Fruit fly (Drosophila melanogaster) whole organism, embryonic: ENCODE measurements around the gene CG5715.
A peak's percentile ranks its signal among the peaks of the same experiment; 100 is the strongest.

Source experiments
- Atf3 ChIP-seq: fragments of 200-800 bp; sonication (Bioruptor generic); optimal IDR thresholded peaks from 3 replicates; lab custom pipeline; 2016; ENCODE audit warnings: missing biosample characterization, missing genetic modification characterization
- Atf6 ChIP-seq: fragments of 200-800 bp; sonication (Bioruptor generic); IDR thresholded peaks from 2 replicates; pipeline ENCODE4 v1.3.6; 2022; ENCODE audit warnings: missing biosample characterization, missing genetic modification characterization
- Blimp-1 ChIP-seq: fragments of 200-800 bp; sonication (Bioruptor generic); optimal IDR thresholded peaks from 3 replicates; lab custom pipeline; 2018; ENCODE audit warnings: missing biosample characterization, missing genetic modification characterization, mild to moderate bottlenecking, moderate library complexity, missing genetic modification reagents
- CG1024 ChIP-seq: fragments of 200-800 bp; sonication (Bioruptor generic); IDR thresholded peaks from 2 replicates; pipeline ENCODE4 v1.3.6; 2022; ENCODE audit warnings: missing biosample characterization, missing genetic modification characterization
- CG10267 ChIP-seq: fragments of 200-800 bp; sonication (Bioruptor generic); optimal IDR thresholded peaks from 2 replicates; lab custom pipeline; 2018; ENCODE audit warnings: missing biosample characterization, mild to moderate bottlenecking, missing genetic modification characterization, moderate library complexity
- CG10321 ChIP-seq: fragments of 200-800 bp; sonication (Bioruptor generic); IDR thresholded peaks from 2 replicates; pipeline ENCODE4 v1.3.6; 2022; ENCODE audit warnings: missing biosample characterization, missing genetic modification characterization
- CG10979 ChIP-seq: fragments of 200-800 bp; sonication (Bioruptor generic); optimal IDR thresholded peaks from 2 replicates; lab custom pipeline; 2018; ENCODE audit warnings: missing biosample characterization, mild to moderate bottlenecking, missing genetic modification characterization, moderate library complexity
- CG11247 ChIP-seq: fragments of 200-800 bp; sonication (Bioruptor generic); IDR thresholded peaks from 2 replicates; pipeline ENCODE4 v1.3.6; 2022; ENCODE audit warnings: missing biosample characterization, missing genetic modification characterization
- CG12104 ChIP-seq: fragments of 200-800 bp; sonication (Bioruptor generic); optimal IDR thresholded peaks from 3 replicates; lab custom pipeline; 2016; ENCODE audit warnings: missing biosample characterization, missing genetic modification characterization
- CG12391 ChIP-seq: fragments of 200-800 bp; sonication (Bioruptor generic); optimal IDR thresholded peaks from 3 replicates; lab custom pipeline; 2018; ENCODE audit warnings: missing biosample characterization, mild to moderate bottlenecking, missing genetic modification characterization, moderate library complexity
- CG12942 ChIP-seq: fragments of 200-800 bp; sonication (Bioruptor generic); optimal IDR thresholded peaks from 3 replicates; lab custom pipeline; 2016; ENCODE audit warnings: missing biosample characterization, missing genetic modification characterization
- CG13775 ChIP-seq: fragments of 200-800 bp; sonication (Bioruptor generic); optimal IDR thresholded peaks from 3 replicates; lab custom pipeline; 2017; ENCODE audit warnings: missing biosample characterization, mild to moderate bottlenecking, missing genetic modification characterization
- CG14441 ChIP-seq: fragments of 200-800 bp; sonication (Bioruptor generic); IDR thresholded peaks from 2 replicates; pipeline ENCODE4 v1.3.6; 2022; ENCODE audit warnings: missing biosample characterization, missing genetic modification characterization
- CG14965 ChIP-seq: fragments of 200-800 bp; sonication (Bioruptor generic); optimal IDR thresholded peaks from 2 replicates; lab custom pipeline; 2016; ENCODE audit warnings: missing biosample characterization, missing genetic modification characterization, borderline replicate concordance
- CG16779 ChIP-seq: fragments of 200-800 bp; sonication (Bioruptor generic); IDR thresholded peaks from 2 replicates; pipeline ENCODE4 v1.3.6; 2022; ENCODE audit warnings: missing biosample characterization, missing genetic modification characterization
- CG2875 ChIP-seq: fragments of 200-800 bp; sonication (Bioruptor generic); optimal IDR thresholded peaks from 2 replicates; lab custom pipeline; 2017; ENCODE audit warnings: missing biosample characterization, mild to moderate bottlenecking, missing genetic modification characterization, missing genetic modification reagents
- CG33557 ChIP-seq: fragments of 200-800 bp; sonication (Bioruptor generic); optimal IDR thresholded peaks from 2 replicates; lab custom pipeline; 2019; ENCODE audit warnings: missing biosample characterization, mild to moderate bottlenecking, missing genetic modification characterization, moderate library complexity
- CG3407 ChIP-seq: fragments of 200-800 bp; sonication (Bioruptor generic); optimal IDR thresholded peaks from 2 replicates; lab custom pipeline; 2018; ENCODE audit warnings: missing biosample characterization, mild to moderate bottlenecking, missing genetic modification characterization
- CG3838 ChIP-seq: fragments of 200-800 bp; sonication (Bioruptor generic); optimal IDR thresholded peaks from 3 replicates; lab custom pipeline; 2016; ENCODE audit warnings: missing biosample characterization, missing genetic modification characterization
- CG6765 ChIP-seq: fragments of 200-800 bp; sonication (Bioruptor generic); optimal IDR thresholded peaks from 3 replicates; lab custom pipeline; 2017; ENCODE audit warnings: missing biosample characterization, mild to moderate bottlenecking, missing genetic modification characterization
- CG6854 ChIP-seq: fragments of 200-800 bp; sonication (Bioruptor generic); optimal IDR thresholded peaks from 3 replicates; lab custom pipeline; 2017; ENCODE audit warnings: missing biosample characterization, mild to moderate bottlenecking, missing genetic modification characterization
- CG7786 ChIP-seq: fragments of 200-800 bp; sonication (Bioruptor generic); optimal IDR thresholded peaks from 2 replicates; lab custom pipeline; 2016; ENCODE audit warnings: missing biosample characterization, missing genetic modification characterization
- CG8388 ChIP-seq: fragments of 200-800 bp; sonication (Bioruptor generic); optimal IDR thresholded peaks from 2 replicates; lab custom pipeline; 2019; ENCODE audit warnings: missing biosample characterization, mild to moderate bottlenecking, missing genetic modification characterization, moderate library complexity
- CG9817 ChIP-seq: fragments of 200-800 bp; sonication (Bioruptor generic); optimal IDR thresholded peaks from 2 replicates; lab custom pipeline; 2018; ENCODE audit warnings: missing biosample characterization, mild to moderate bottlenecking, missing genetic modification characterization, moderate library complexity
- Doc2 ChIP-seq: fragments of 200-800 bp; sonication (Bioruptor generic); IDR thresholded peaks from 2 replicates; pipeline ENCODE4 v1.3.6; 2022; ENCODE audit warnings: missing biosample characterization, missing genetic modification characterization
- Elba2 ChIP-seq: fragments of 200-800 bp; sonication (Bioruptor generic); optimal IDR thresholded peaks from 3 replicates; lab custom pipeline; 2016; ENCODE audit warnings: missing biosample characterization, missing genetic modification characterization
- Gsc ChIP-seq: fragments of 200-800 bp; sonication (Bioruptor generic); IDR thresholded peaks from 2 replicates; pipeline ENCODE4 v1.3.6; 2022; ENCODE audit warnings: missing biosample characterization, missing genetic modification characterization
- H2.0 ChIP-seq: fragments of 200-800 bp; sonication (Bioruptor generic); IDR thresholded peaks from 2 replicates; pipeline ENCODE4 v1.3.6; 2022; ENCODE audit warnings: missing biosample characterization, missing genetic modification characterization
- HLH3B ChIP-seq: fragments of 200-800 bp; sonication (Bioruptor generic); IDR thresholded peaks from 2 replicates; pipeline ENCODE4 v1.3.6; 2022; ENCODE audit warnings: missing biosample characterization, missing genetic modification characterization
- Hey ChIP-seq: fragments of 200-800 bp; sonication (Bioruptor generic); optimal IDR thresholded peaks from 3 replicates; lab custom pipeline; 2018; ENCODE audit warnings: missing biosample characterization, mild to moderate bottlenecking, missing genetic modification characterization
- Hr51 ChIP-seq, 2 experiments: fragments of 200-800 bp; sonication (Bioruptor generic); optimal IDR thresholded peaks; 2 replicates in 1 of 2; 3 replicates in 1 of 2; lab custom pipeline; 2016 to 2018; ENCODE audit warnings: missing biosample characterization in 2 of 2, missing genetic modification characterization in 2 of 2, mild to moderate bottlenecking in 1 of 2, moderate library complexity in 1 of 2
- Med ChIP-seq: fragments of 200-800 bp; sonication (Bioruptor generic); peaks from one replicate; lab custom pipeline; 2016; ENCODE audit warnings: missing biosample characterization, missing genetic modification characterization, mild to moderate bottlenecking, inconsistent platforms, moderate library complexity
- Mes4 ChIP-seq: fragments of 200-800 bp; sonication (Bioruptor generic); optimal IDR thresholded peaks from 2 replicates; lab custom pipeline; 2016; ENCODE audit warnings: missing biosample characterization, missing genetic modification characterization
- NC2β ChIP-seq: fragments of 200-800 bp; sonication (Bioruptor generic); optimal IDR thresholded peaks from 2 replicates; lab custom pipeline; 2016; ENCODE audit warnings: missing biosample characterization, missing genetic modification characterization
- Pdp1 ChIP-seq, 2 experiments: fragments of 200-800 bp; sonication (Bioruptor generic); optimal IDR thresholded peaks; 3 replicates each; lab custom pipeline; 2016; ENCODE audit warnings: missing biosample characterization in 2 of 2, missing genetic modification characterization in 2 of 2, mild to moderate bottlenecking in 1 of 2, moderate library complexity in 1 of 2
- Tbp ChIP-seq: fragments of >200 bp; optimal IDR thresholded peaks from 2 replicates; lab custom pipeline; 2018; ENCODE audit warnings: missing biosample characterization, missing genetic modification characterization
- YL-1 ChIP-seq: fragments of 200-800 bp; sonication (Bioruptor generic); optimal IDR thresholded peaks from 3 replicates; lab custom pipeline; 2017; ENCODE audit warnings: missing biosample characterization, mild to moderate bottlenecking, missing genetic modification characterization
- abd-A ChIP-seq: fragments of 200-800 bp; sonication (Bioruptor generic); optimal IDR thresholded peaks from 3 replicates; lab custom pipeline; 2019; ENCODE audit warnings: missing biosample characterization, mild to moderate bottlenecking, missing genetic modification characterization, moderate library complexity
- chm ChIP-seq: fragments of 200-800 bp; sonication (Bioruptor generic); IDR thresholded peaks from 2 replicates; pipeline ENCODE4 v1.3.6; 2022; ENCODE audit warnings: missing biosample characterization, missing genetic modification characterization
- chn ChIP-seq: fragments of 200-800 bp; sonication (Bioruptor generic); optimal IDR thresholded peaks from 2 replicates; lab custom pipeline; 2016; ENCODE audit warnings: missing biosample characterization, missing genetic modification characterization
- dmrt11E ChIP-seq: fragments of 200-800 bp; sonication (Bioruptor generic); optimal IDR thresholded peaks from 3 replicates; lab custom pipeline; 2018; ENCODE audit warnings: missing biosample characterization, mild to moderate bottlenecking, missing genetic modification characterization, moderate library complexity
- esg ChIP-seq: fragments of 200-800 bp; sonication (Bioruptor generic); conservative IDR thresholded peaks from 2 replicates; pipeline ENCODE4 v1.3.6; 2022; ENCODE audit warnings: missing biosample characterization, missing genetic modification characterization
- hbn ChIP-seq: fragments of 200-800 bp; sonication (Bioruptor generic); IDR thresholded peaks from 2 replicates; pipeline ENCODE4 v1.3.6; 2022; ENCODE audit warnings: missing biosample characterization, missing genetic modification characterization; ENCODE audit not compliant: partially characterized antibody
- lilli ChIP-seq: fragments of 200-800 bp; sonication (Bioruptor generic); optimal IDR thresholded peaks from 3 replicates; lab custom pipeline; 2016; ENCODE audit warnings: missing biosample characterization, missing genetic modification characterization
- nerfin-2 ChIP-seq: fragments of 200-800 bp; sonication (Bioruptor generic); IDR thresholded peaks from 2 replicates; pipeline ENCODE4 v1.3.6; 2022; ENCODE audit warnings: missing biosample characterization, missing genetic modification characterization; ENCODE audit not compliant: partially characterized antibody
- nom ChIP-seq: fragments of 200-800 bp; sonication (Bioruptor generic); optimal IDR thresholded peaks from 2 replicates; lab custom pipeline; 2017; ENCODE audit warnings: missing biosample characterization, missing genetic modification characterization, mild to moderate bottlenecking, moderate library complexity, missing genetic modification reagents
- psq ChIP-seq: fragments of 200-800 bp; sonication (Bioruptor generic); optimal IDR thresholded peaks from 2 replicates; lab custom pipeline; 2017; ENCODE audit warnings: missing biosample characterization, missing genetic modification characterization
- repo ChIP-seq: fragments of 200-800 bp; sonication (Bioruptor generic); optimal IDR thresholded peaks from 2 replicates; lab custom pipeline; 2016; ENCODE audit warnings: missing biosample characterization, missing genetic modification characterization
- sim ChIP-seq: fragments of 200-800 bp; sonication (Bioruptor generic); IDR thresholded peaks from 2 replicates; pipeline ENCODE4 v1.3.6; 2022; ENCODE audit warnings: missing biosample characterization, missing genetic modification characterization
- sob ChIP-seq: fragments of 200-800 bp; sonication (Bioruptor generic); IDR thresholded peaks from 2 replicates; pipeline ENCODE4 v1.3.6; 2022; ENCODE audit warnings: missing biosample characterization, missing genetic modification characterization
- vfl ChIP-seq: fragments of 200-800 bp; sonication (Bioruptor generic); optimal IDR thresholded peaks from 2 replicates; lab custom pipeline; 2016; ENCODE audit warnings: missing biosample characterization, missing genetic modification characterization
- yki ChIP-seq: fragments of >200 bp; optimal IDR thresholded peaks from 3 replicates; lab custom pipeline; 2018

The CG5715 gene

dm6 chr3R:24279291-24279690 lies 14.9 kb downstream of the CG5715 start, which contains the start of gene shps (continued):
- no peak for TF ChIP-seq Mes4
- TF ChIP-seq Pdp1 (GFP tag; optimal IDR thresholded peaks at IDR 0.05; lab: Kevin White, UChicago), result no peak
- no peak for TF ChIP-seq CG10979 (tag; lab: Kevin White, UChicago)
- TF ChIP-seq esg, result no peak
- no peak for TF ChIP-seq CG1024 (GFP tag; lab: Robert Waterston, UW)
- TF ChIP-seq HLH3B (GFP tag; lab: Robert Waterston, UW), result no peak
- TF ChIP-seq CG13775, result no peak
- TF ChIP-seq psq (GFP tag; lab: Kevin White, UChicago), result no peak
- no peak for TF ChIP-seq CG11247
- no peak for TF ChIP-seq Atf6 (GFP tag; lab: Robert Waterston, UW)
- TF ChIP-seq Doc2 (GFP tag; lab: Robert Waterston, UW), result no peak
- no peak for TF ChIP-seq repo (GFP tag; lab: Kevin White, UChicago)
- TF ChIP-seq H2.0 (GFP tag; lab: Robert Waterston, UW), result no peak
- TF ChIP-seq abd-A (tag; lab: Kevin White, UChicago), result no peak
- no peak for TF ChIP-seq Blimp-1 (GFP tag; lab: Kevin White, UChicago)
- TF ChIP-seq Atf3 (GFP tag; lab: Kevin White, UChicago), result no peak
- TF ChIP-seq CG12942, result no peak
- TF ChIP-seq CG7786, result no peak
- TF ChIP-seq nerfin-2, result peak; percentile 96
- TF ChIP-seq CG2875 (GFP tag; lab: Kevin White, UChicago), result no peak
- no peak for TF ChIP-seq CG33557 (GFP tag; lab: Kevin White, UChicago)
- no peak for TF ChIP-seq CG9817
- TF ChIP-seq CG12104, result no peak
- no peak for TF ChIP-seq Elba2
- TF ChIP-seq CG12391 (tag; lab: Kevin White, UChicago), result no peak
- TF ChIP-seq CG14965, result no peak
- TF ChIP-seq yki (lab: Kevin White, UChicago), result no peak
- TF ChIP-seq CG3838 (GFP tag; lab: Kevin White, UChicago), result no peak
- TF ChIP-seq sob, result no peak
- TF ChIP-seq YL-1 (GFP tag; lab: Kevin White, UChicago), result no peak
- TF ChIP-seq CG6765 (GFP tag; lab: Kevin White, UChicago), result no peak
- no peak for TF ChIP-seq lilli (GFP tag; lab: Kevin White, UChicago)
- no peak for TF ChIP-seq CG14441
- no peak for TF ChIP-seq Hr51 (GFP tag; optimal IDR thresholded peaks at IDR 0.05; lab: Kevin White, UChicago)
- no peak for TF ChIP-seq CG8388 (GFP tag; lab: Kevin White, UChicago)
- TF ChIP-seq CG6854 (GFP tag; lab: Kevin White, UChicago), result peak; percentile 38
- TF ChIP-seq dmrt11E (tag; lab: Kevin White, UChicago), result no peak
- TF ChIP-seq CG3407 (GFP tag; lab: Kevin White, UChicago), result no peak
- TF ChIP-seq Hey (tag; lab: Kevin White, UChicago), result no peak
- TF ChIP-seq Gsc, result no peak
- no peak for TF ChIP-seq nom
- no peak for TF ChIP-seq vfl (GFP tag; lab: Kevin White, UChicago)
- no peak for TF ChIP-seq sim
- TF ChIP-seq CG10321 (GFP tag; lab: Robert Waterston, UW), result no peak
- TF ChIP-seq hbn (GFP tag; lab: Robert Waterston, UW), result peak; percentile 23; the same call in 1 of the 2 replicates
- no peak for TF ChIP-seq chn (GFP tag; lab: Kevin White, UChicago)
- peak; percentile 53 for TF ChIP-seq Med
- 0 out of 2 replicates have a peak, but pooled peaks have one; percentile 6 for TF ChIP-seq chm (GFP tag; lab: Robert Waterston, UW)
- no peak for TF ChIP-seq CG10267 (tag; lab: Kevin White, UChicago)
- no peak for TF ChIP-seq CG16779 (GFP tag; lab: Robert Waterston, UW)
- TF ChIP-seq NC2β (GFP tag; lab: Kevin White, UChicago), result no peak
- peak; percentile 91 for TF ChIP-seq Tbp
